Worm (Caenorhabditis elegans) whole organism, L4 larva: Measurements from ENCODE around the gene tpra-1.

Source experiments
- D1046.2 ChIP-seq: fragments of 200-800 bp; sonication (Bioruptor generic); IDR thresholded peaks from 2 replicates; pipeline ENCODE4 v1.3.6; 2022; ENCODE audit warnings: missing genetic modification characterization, missing compliant biosample characterization
- F10B5.3 ChIP-seq: sonication (generic microtip); optimal IDR thresholded peaks from 2 replicates; lab custom pipeline; 2016; ENCODE audit warnings: mild to moderate bottlenecking, missing genetic modification characterization, missing compliant biosample characterization
- F37D6.2 ChIP-seq: sonication (generic microtip); optimal IDR thresholded peaks from 2 replicates; lab custom pipeline; 2016; ENCODE audit warnings: mild to moderate bottlenecking, missing genetic modification characterization, missing compliant biosample characterization
- F44E2.7 ChIP-seq: fragments of 200-800 bp; sonication (Bioruptor generic); IDR thresholded peaks from 2 replicates; pipeline ENCODE4 v2.1.2; 2022; ENCODE audit warnings: missing genetic modification characterization, missing compliant biosample characterization
- R02D3.7 ChIP-seq: fragments of 150-350 bp; sonication (generic microtip); optimal IDR thresholded peaks from 3 replicates; lab custom pipeline; 2014; ENCODE audit warnings: missing biosample characterization, missing genetic modification characterization
- T20F7.1 ChIP-seq: fragments of 200-800 bp; sonication (Bioruptor generic); optimal IDR thresholded peaks from 2 replicates; lab custom pipeline; 2018; ENCODE audit warnings: mild to moderate bottlenecking, missing genetic modification characterization, missing compliant biosample characterization
- T26A8.4 ChIP-seq: fragments of 200-800 bp; sonication (Bioruptor generic); IDR thresholded peaks from 2 replicates; pipeline ENCODE4 v1.3.6; 2022; ENCODE audit warnings: missing genetic modification characterization, missing compliant biosample characterization
- Y75B8A.6 ChIP-seq: fragments of 200-800 bp; sonication (Bioruptor generic); IDR thresholded peaks from 2 replicates; pipeline ENCODE4 v1.3.6; 2022; ENCODE audit warnings: missing genetic modification reagents, missing genetic modification characterization, missing compliant biosample characterization
- aha-1 ChIP-seq: fragments of 150-350 bp; peaks from one replicate; lab custom pipeline; 2014; ENCODE audit warnings: missing biosample characterization, missing genetic modification characterization
- arid-1 ChIP-seq: fragments of 200-800 bp; sonication (Bioruptor generic); conservative IDR thresholded peaks from 2 replicates; pipeline ENCODE4 v1.3.6; 2022; ENCODE audit warnings: missing genetic modification reagents, missing genetic modification characterization, missing compliant biosample characterization
- daf-12 ChIP-seq: fragments of 150-350 bp; optimal IDR thresholded peaks from 2 replicates; lab custom pipeline; 2014; ENCODE audit warnings: missing biosample characterization, missing genetic modification reagents, missing genetic modification characterization
- daf-16 ChIP-seq, 3 experiments: sonication (generic microtip); optimal IDR thresholded peaks; 2 replicates each; lab custom pipeline; 2016 to 2017; ENCODE audit warnings: missing genetic modification characterization in 3 of 3, missing genetic modification reagents in 3 of 3, mild to moderate bottlenecking in 2 of 3, missing compliant biosample characterization in 2 of 3, missing biosample characterization in 1 of 3, moderate library complexity in 1 of 3
- daf-19 ChIP-seq: fragments of 200-800 bp; sonication (Bioruptor generic); conservative IDR thresholded peaks from 2 replicates; pipeline ENCODE4 v1.3.6; 2022; ENCODE audit warnings: missing genetic modification characterization, missing compliant biosample characterization
- daf-8 ChIP-seq: fragments of 200-800 bp; sonication (Bioruptor generic); IDR thresholded peaks from 2 replicates; pipeline ENCODE4 v1.3.6; 2022; ENCODE audit warnings: missing genetic modification characterization, missing compliant biosample characterization
- dmd-9 ChIP-seq: fragments of 200-800 bp; sonication (Bioruptor generic); IDR thresholded peaks from 2 replicates; pipeline ENCODE4 v1.3.6; 2022; ENCODE audit warnings: missing genetic modification reagents, missing genetic modification characterization, missing compliant biosample characterization
- dve-1 ChIP-seq: sonication (generic microtip); optimal IDR thresholded peaks from 2 replicates; lab custom pipeline; 2017; ENCODE audit warnings: antibody characterized with exemption, mild to moderate bottlenecking, missing genetic modification characterization, missing compliant biosample characterization; ENCODE audit not compliant: insufficient read depth
- fkh-10 ChIP-seq: fragments of 150-350 bp; optimal IDR thresholded peaks from 2 replicates; lab custom pipeline; 2014; ENCODE audit warnings: missing biosample characterization, missing genetic modification reagents, missing genetic modification characterization
- gei-8 ChIP-seq: fragments of 200-800 bp; sonication (Bioruptor generic); optimal IDR thresholded peaks from 2 replicates; lab custom pipeline; 2018; ENCODE audit warnings: mild to moderate bottlenecking, missing genetic modification characterization, missing compliant biosample characterization
- hif-1 ChIP-seq, 2 experiments: sonication (generic microtip); optimal IDR thresholded peaks; 2 replicates each; lab custom pipeline; 2016 to 2017; ENCODE audit warnings: missing compliant biosample characterization in 2 of 2, missing genetic modification characterization in 2 of 2, missing genetic modification reagents in 2 of 2, missing genotype in 2 of 2, mild to moderate bottlenecking in 1 of 2
- hlh-11 ChIP-seq: fragments of 200-800 bp; sonication (Bioruptor generic); optimal IDR thresholded peaks from 2 replicates; lab custom pipeline; 2018; ENCODE audit warnings: mild to moderate bottlenecking, missing genetic modification characterization, missing compliant biosample characterization
- hlh-30 ChIP-seq: sonication (generic microtip); optimal IDR thresholded peaks from 2 replicates; lab custom pipeline; 2017; ENCODE audit warnings: antibody characterized with exemption, mild to moderate bottlenecking, missing genetic modification characterization, missing compliant biosample characterization; ENCODE audit not compliant: insufficient read depth
- lin-13 ChIP-seq: fragments of 150-350 bp; optimal IDR thresholded peaks from 2 replicates; lab custom pipeline; 2014; ENCODE audit warnings: missing biosample characterization, missing genetic modification reagents, missing genetic modification characterization
- lin-15B ChIP-seq: fragments of 150-350 bp; sonication (generic microtip); optimal IDR thresholded peaks from 3 replicates; lab custom pipeline; 2014; ENCODE audit warnings: missing biosample characterization, missing genetic modification characterization
- lin-29 ChIP-seq: fragments of 200-800 bp; sonication (Bioruptor generic); IDR thresholded peaks from 2 replicates; pipeline ENCODE4 v1.3.6; 2022; ENCODE audit warnings: missing genetic modification reagents, missing genetic modification characterization, missing compliant biosample characterization
- lin-38 ChIP-seq: fragments of 200-800 bp; sonication (Bioruptor generic); IDR thresholded peaks from 2 replicates; pipeline ENCODE4 v1.3.6; 2022; ENCODE audit warnings: missing genetic modification reagents, missing genetic modification characterization, missing compliant biosample characterization
- lsy-2 ChIP-seq, 2 experiments: fragments of 150-350 bp in 1 of 2; sonication (generic microtip) in 1 of 2; optimal IDR thresholded peaks; 2 replicates each; lab custom pipeline; 2014 to 2017; ENCODE audit warnings: missing biosample characterization in 2 of 2, missing genetic modification characterization in 2 of 2
- madf-5 ChIP-seq, 2 experiments: fragments of 200-800 bp; sonication (Bioruptor generic); IDR thresholded peaks; 2 replicates each; pipeline ENCODE4 v1.3.6; 2022; ENCODE audit warnings: missing compliant biosample characterization in 2 of 2, missing genetic modification characterization in 2 of 2
- madf-9 ChIP-seq: fragments of 200-800 bp; sonication (Bioruptor generic); conservative IDR thresholded peaks from 2 replicates; pipeline ENCODE4 v1.3.6; 2022; ENCODE audit warnings: missing genetic modification reagents, missing genetic modification characterization, missing compliant biosample characterization
- mdt-29 ChIP-seq: fragments of 200-800 bp; sonication (Bioruptor generic); IDR thresholded peaks from 2 replicates; pipeline ENCODE4 v1.3.6; 2022; ENCODE audit warnings: missing genetic modification reagents, missing genetic modification characterization, missing compliant biosample characterization
- mep-1 ChIP-seq: fragments of 150-350 bp; sonication (generic microtip); optimal IDR thresholded peaks from 3 replicates; lab custom pipeline; 2014; ENCODE audit warnings: missing biosample characterization, missing genetic modification characterization
- mes-2 ChIP-seq: sonication (generic microtip); optimal IDR thresholded peaks from 2 replicates; lab custom pipeline; 2016; ENCODE audit warnings: missing genotype, mild to moderate bottlenecking, missing genetic modification characterization, missing compliant biosample characterization; ENCODE audit not compliant: poor library complexity, severe bottlenecking
- nhr-111 ChIP-seq: fragments of 200-800 bp; sonication (Bioruptor generic); optimal IDR thresholded peaks from 2 replicates; lab custom pipeline; 2018; ENCODE audit warnings: mild to moderate bottlenecking, missing genetic modification characterization, missing compliant biosample characterization
- nhr-25 ChIP-seq: sonication (generic microtip); optimal IDR thresholded peaks from 2 replicates; lab custom pipeline; 2017; ENCODE audit warnings: missing genetic modification characterization, mild to moderate bottlenecking, missing compliant biosample characterization, antibody characterized with exemption, moderate library complexity, borderline replicate concordance; ENCODE audit not compliant: insufficient read depth
- nhr-42 ChIP-seq: fragments of 200-800 bp; sonication (Bioruptor generic); IDR thresholded peaks from 2 replicates; pipeline ENCODE4 v1.3.6; 2022; ENCODE audit warnings: missing genetic modification characterization, missing compliant biosample characterization
- nhr-48 ChIP-seq: sonication (generic microtip); optimal IDR thresholded peaks from 2 replicates; lab custom pipeline; 2016; ENCODE audit warnings: mild to moderate bottlenecking, missing genetic modification characterization, missing compliant biosample characterization
- nhr-76 ChIP-seq: fragments of 150-350 bp; optimal IDR thresholded peaks from 2 replicates; lab custom pipeline; 2014; ENCODE audit warnings: missing biosample characterization, missing genetic modification characterization
- saeg-2 ChIP-seq: fragments of 200-800 bp; sonication (Bioruptor generic); IDR thresholded peaks from 2 replicates; pipeline ENCODE4 v1.3.6; 2022; ENCODE audit warnings: missing genetic modification reagents, missing genetic modification characterization, missing compliant biosample characterization
- skn-1 ChIP-seq: fragments of 150-350 bp; optimal IDR thresholded peaks from 2 replicates; lab custom pipeline; 2014; ENCODE audit warnings: missing biosample characterization, missing genetic modification characterization
- snpc-4 ChIP-seq: fragments of 150-350 bp; optimal IDR thresholded peaks from 2 replicates; lab custom pipeline; 2014; ENCODE audit warnings: missing biosample characterization, missing genetic modification characterization
- spr-3 ChIP-seq: fragments of 200-800 bp; sonication (Bioruptor generic); optimal IDR thresholded peaks from 2 replicates; lab custom pipeline; 2018; ENCODE audit warnings: mild to moderate bottlenecking, missing genetic modification characterization, missing compliant biosample characterization
- unc-39 ChIP-seq: sonication (generic microtip); optimal IDR thresholded peaks from 2 replicates; lab custom pipeline; 2017; ENCODE audit warnings: missing biosample characterization, missing genetic modification characterization
- unc-62 ChIP-seq, 3 experiments: fragments of 150-350 bp in 1 of 3; sonication (generic microtip); optimal IDR thresholded peaks in 2 of 3; peaks in 1 of 3; 1 replicate in 1 of 3; 2 replicates in 2 of 3; lab custom pipeline; 2014 to 2017; ENCODE audit warnings: missing biosample characterization in 3 of 3, missing genetic modification characterization in 3 of 3, missing genetic modification reagents in 3 of 3, missing genotype in 1 of 3
- zag-1 ChIP-seq: fragments of 150-350 bp; optimal IDR thresholded peaks from 2 replicates; lab custom pipeline; 2014; ENCODE audit warnings: missing biosample characterization, missing genetic modification characterization
- zfp-2 ChIP-seq: sonication (generic microtip); optimal IDR thresholded peaks from 2 replicates; lab custom pipeline; 2016; ENCODE audit warnings: mild to moderate bottlenecking, missing genetic modification characterization, missing compliant biosample characterization
- zip-11 ChIP-seq: fragments of 200-800 bp; sonication (Bioruptor generic); IDR thresholded peaks from 2 replicates; pipeline ENCODE4 v1.3.6; 2022; ENCODE audit warnings: missing genetic modification characterization, missing compliant biosample characterization

Gene tpra-1

ce11 chrIV:8925990-8926389, 30.3 kb upstream of the tpra-1 start, which contains the start of the genes D1046.2 and cfim-2:
D1046.2 (minus strand) TSS chrIV:8926067.
cfim-2 (plus strand) TSS chrIV:8926324.
- peak in 1 of 2 experiments; percentile 57 for TF ChIP-seq lsy-2 (tag; optimal IDR thresholded peaks at IDR 0.05; lab: Kevin White, UChicago)
- TF ChIP-seq dve-1 (tag; lab: Kevin White, UChicago), result peak; percentile 12
- no peak for TF ChIP-seq madf-5 (GFP tag; IDR thresholded peaks at IDR 0.05; lab: Robert Waterston, UW)
- TF ChIP-seq hlh-30 (tag; lab: Kevin White, UChicago), result peak; percentile 26
- no peak for TF ChIP-seq madf-9
- no peak for TF ChIP-seq lin-29 (GFP tag; lab: Robert Waterston, UW)
- TF ChIP-seq mes-2 (tag; lab: Kevin White, UChicago), result peak; percentile 38
- TF ChIP-seq T26A8.4 (GFP tag; lab: Robert Waterston, UW), result no peak
- TF ChIP-seq nhr-42, result no peak
- no peak for TF ChIP-seq F44E2.7
- TF ChIP-seq F37D6.2 (tag; lab: Kevin White, UChicago), result no peak
- peak; percentile 97 for TF ChIP-seq T20F7.1

DNA sequence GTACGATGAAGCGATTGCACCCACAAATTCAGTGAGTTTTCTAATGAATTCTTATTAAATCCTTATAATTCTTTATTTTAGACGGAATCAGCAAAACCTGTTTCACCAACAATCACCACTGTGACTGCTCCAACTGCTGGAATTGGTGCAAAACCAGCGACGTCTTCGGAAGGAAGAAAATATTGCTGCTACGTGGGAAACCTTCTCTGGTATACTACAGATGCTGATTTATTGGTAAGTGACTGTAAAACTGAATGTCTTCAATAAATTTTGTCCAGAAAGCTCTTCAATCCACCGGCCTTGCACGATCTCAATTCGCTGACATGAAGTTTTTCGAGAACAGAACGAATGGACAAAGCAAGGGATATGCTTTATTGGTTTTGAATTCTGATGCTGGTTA, 29.8 kb upstream of the tpra-1 start:
- TF ChIP-seq aha-1 (peak; percentile 90), nhr-111 (GFP tag; lab: Kevin White, UChicago) (no peak), F44E2.7 (no peak), D1046.2 (GFP tag; lab: Robert Waterston, UW) (0 out of 2 replicates have a peak, but pooled peaks have one; percentile 55), T20F7.1 (no peak), zip-11 (GFP tag; lab: Robert Waterston, UW) (no peak)

ce11 chrIV:8927093-8927492, 29.2 kb upstream of the tpra-1 start:
- TF ChIP-seq mep-1 (peak; percentile 87), lin-13 (GFP tag; lab: Kevin White, UChicago) (peak; percentile 74), zag-1 (peak; percentile 16), dmd-9 (GFP tag; lab: Robert Waterston, UW) (peak; percentile 66), fkh-10 (GFP tag; lab: Kevin White, UChicago) (no peak), F10B5.3 (tag; lab: Kevin White, UChicago) (peak; percentile 56), nhr-25 (tag; lab: Kevin White, UChicago) (peak; percentile 79), hif-1 (tag; optimal IDR thresholded peaks at IDR 0.05; lab: Kevin White, UChicago) (peak; percentile 45 to 61), nhr-76 (no peak), daf-8 (GFP tag; lab: Robert Waterston, UW) (peak; percentile 89; the same call in 1 of the 2 replicates), unc-39 (tag; lab: Kevin White, UChicago) (no peak), D1046.2 (GFP tag; lab: Robert Waterston, UW) (no peak), lin-15B (tag; lab: Kevin White, UChicago) (no peak), spr-3 (GFP tag; lab: Kevin White, UChicago) (peak; percentile 83), saeg-2 (GFP tag; lab: Robert Waterston, UW) (peak; percentile 81), gei-8 (GFP tag; lab: Kevin White, UChicago) (peak; percentile 88), zip-11 (GFP tag; lab: Robert Waterston, UW) (0 out of 2 replicates have a peak, but pooled peaks have one; percentile 50), mes-2 (tag; lab: Kevin White, UChicago) (peak; percentile 89), Y75B8A.6 (GFP tag; lab: Robert Waterston, UW) (0 out of 2 replicates have a peak, but pooled peaks have one; percentile 66), lin-38 (GFP tag; lab: Robert Waterston, UW) (peak; percentile 85), arid-1 (GFP tag; lab: Robert Waterston, UW) (peak; percentile 92), skn-1 (no peak), daf-19 (GFP tag; lab: Robert Waterston, UW) (0 out of 2 replicates have a peak, but pooled peaks have one; percentile 9), hlh-11 (tag; lab: Kevin White, UChicago) (peak; percentile 85), unc-62 (GFP tag; optimal IDR thresholded peaks at IDR 0.05 in 1 of 2; lab: Kevin White, UChicago) (peak in 1 of 2 experiments; percentile 98), unc-62 (tag; optimal IDR thresholded peaks at IDR 0.05; lab: Kevin White, UChicago) (no peak), daf-16 (GFP tag; optimal IDR thresholded peaks at IDR 0.05; lab: Kevin White, UChicago) (peak; percentile 85 to 93), daf-16 (tag; optimal IDR thresholded peaks at IDR 0.05; lab: Kevin White, UChicago) (peak; percentile 75), daf-12 (tag; lab: Kevin White, UChicago) (no peak), nhr-48 (peak; percentile 77), snpc-4 (tag; lab: Kevin White, UChicago) (no peak), F37D6.2 (tag; lab: Kevin White, UChicago) (peak; percentile 59), R02D3.7 (tag; lab: Kevin White, UChicago) (peak; percentile 41), zfp-2 (tag; lab: Kevin White, UChicago) (peak; percentile 64), mdt-29 (GFP tag; lab: Robert Waterston, UW) (0 out of 2 replicates have a peak, but pooled peaks have one; percentile 41)
